Worm (Caenorhabditis elegans): Measurements from ENCODE around the gene gex-2.

Gene gex-2

ce11 chrIV:560314-560713, 12.3 kb upstream of the gex-2 start:
- TF ChIP-seq unc-120 (tag; optimal IDR thresholded peaks at IDR 0.05; ENCODE audit: poor library complexity, severe bottlenecking) (no peak), ces-1 (GFP tag; optimal IDR thresholded peaks at IDR 0.05) (peak; percentile 13), nhr-2 (tag; optimal IDR thresholded peaks at IDR 0.05) (peak; percentile 66), sem-2 (GFP tag; optimal IDR thresholded peaks at IDR 0.05) (no peak)

- TF ChIP-seq drap-1 (GFP tag; optimal IDR thresholded peaks at IDR 0.05): no peak
- peak; percentile 91 for TF ChIP-seq zip-8 (tag; optimal IDR thresholded peaks at IDR 0.05)
- no peak for TF ChIP-seq mab-5 (tag; optimal IDR thresholded peaks at IDR 0.05)
- peak; percentile 7 for TF ChIP-seq ceh-83 (GFP tag; optimal IDR thresholded peaks at IDR 0.05)
- TF ChIP-seq mls-2 (tag; optimal IDR thresholded peaks at IDR 0.05): no peak
- no peak for TF ChIP-seq mep-1 (tag; optimal IDR thresholded peaks at IDR 0.05)
- TF ChIP-seq unc-62 (GFP tag; optimal IDR thresholded peaks at IDR 0.05): no peak
- no peak for TF ChIP-seq lin-13 (tag; optimal IDR thresholded peaks at IDR 0.05)
Observed at ce11 chrIV:560780-561179, 11.8 kb upstream of the gex-2 start.

- peak; percentile 97 for TF ChIP-seq ces-1 (GFP tag; optimal IDR thresholded peaks at IDR 0.05)
- no peak for TF ChIP-seq unc-120 (tag; optimal IDR thresholded peaks at IDR 0.05; ENCODE audit: poor library complexity, severe bottlenecking)
- TF ChIP-seq snpc-4 (tag; optimal IDR thresholded peaks at IDR 0.05): no peak
Observed at ce11 chrIV:563417-563816, 9.2 kb upstream of the gex-2 start.

ce11 chrIV:564000-564399, 8.6 kb upstream of the gex-2 start:
- TF ChIP-seq ham-2 (GFP tag; optimal IDR thresholded peaks at IDR 0.05) (no peak), lin-13 (tag; optimal IDR thresholded peaks at IDR 0.05) (no peak), hlh-1 (tag; optimal IDR thresholded peaks at IDR 0.05) (no peak), nhr-2 (tag; optimal IDR thresholded peaks at IDR 0.05) (no peak), ceh-83 (GFP tag; optimal IDR thresholded peaks at IDR 0.05) (no peak), M03D4.4 (tag; optimal IDR thresholded peaks at IDR 0.05) (no peak), elt-3 (tag; optimal IDR thresholded peaks at IDR 0.05) (no peak), zip-8 (tag; optimal IDR thresholded peaks at IDR 0.05) (no peak), bed-3 (GFP tag; optimal IDR thresholded peaks at IDR 0.05) (no peak), lsy-2 (tag; optimal IDR thresholded peaks at IDR 0.05) (no peak), snpc-4 (tag; optimal IDR thresholded peaks at IDR 0.05) (no peak), mls-2 (tag; optimal IDR thresholded peaks at IDR 0.05) (no peak), unc-62 (GFP tag; optimal IDR thresholded peaks at IDR 0.05) (no peak), tbx-8 (GFP tag; optimal IDR thresholded peaks at IDR 0.05) (no peak), unc-39 (tag; optimal IDR thresholded peaks at IDR 0.05) (no peak), nhr-28 (tag; optimal IDR thresholded peaks at IDR 0.05) (no peak), nhr-12 (tag; optimal IDR thresholded peaks at IDR 0.05) (no peak), unc-120 (tag; optimal IDR thresholded peaks at IDR 0.05; ENCODE audit: poor library complexity, severe bottlenecking) (no peak), flh-1 (GFP tag; optimal IDR thresholded peaks at IDR 0.05) (no peak)

ce11 chrIV:570799-571300, 1.7 kb upstream of the gex-2 start, which contains the start of gene F56A11.5:
TSS of gene F56A11.5 (minus strand) at chrIV:570849.
- no peak for TF ChIP-seq lsy-2 (tag; optimal IDR thresholded peaks at IDR 0.05)
- TF ChIP-seq unc-39 (tag; optimal IDR thresholded peaks at IDR 0.05): no peak
- no peak for TF ChIP-seq mls-2 (tag; optimal IDR thresholded peaks at IDR 0.05)
- no peak for TF ChIP-seq unc-120 (tag; optimal IDR thresholded peaks at IDR 0.05; ENCODE audit: poor library complexity, severe bottlenecking)
- no peak for TF ChIP-seq ham-2 (GFP tag; optimal IDR thresholded peaks at IDR 0.05)
- no peak for TF ChIP-seq zip-8 (tag; optimal IDR thresholded peaks at IDR 0.05)
- TF ChIP-seq flh-1 (GFP tag; optimal IDR thresholded peaks at IDR 0.05): no peak
- no peak for TF ChIP-seq nhr-12 (tag; optimal IDR thresholded peaks at IDR 0.05)
- no peak for TF ChIP-seq ztf-11 (tag; optimal IDR thresholded peaks at IDR 0.05)
- no peak for TF ChIP-seq blmp-1 (tag; optimal IDR thresholded peaks at IDR 0.05)

ce11 chrIV:580512-580911, 7.9 kb downstream of the gex-2 start:
- TF ChIP-seq unc-120 (tag; optimal IDR thresholded peaks at IDR 0.05; ENCODE audit: poor library complexity, severe bottlenecking) (no peak), pha-4 (tag; optimal IDR thresholded peaks at IDR 0.05) (no peak), nhr-28 (tag; optimal IDR thresholded peaks at IDR 0.05) (no peak), cnd-1 (tag; optimal IDR thresholded peaks at IDR 0.05) (no peak), drap-1 (GFP tag; optimal IDR thresholded peaks at IDR 0.05) (no peak)

- no peak for TF ChIP-seq lin-13 (tag; optimal IDR thresholded peaks at IDR 0.05)
- TF ChIP-seq nhr-237 (tag; optimal IDR thresholded peaks at IDR 0.05): no peak
- TF ChIP-seq tbx-8 (GFP tag; optimal IDR thresholded peaks at IDR 0.05): no peak
- no peak for TF ChIP-seq zip-8 (tag; optimal IDR thresholded peaks at IDR 0.05)
- TF ChIP-seq mab-5 (tag; optimal IDR thresholded peaks at IDR 0.05): no peak
- TF ChIP-seq nhr-2 (tag; optimal IDR thresholded peaks at IDR 0.05): no peak
- no peak for TF ChIP-seq unc-39 (tag; optimal IDR thresholded peaks at IDR 0.05)
- TF ChIP-seq mep-1 (tag; optimal IDR thresholded peaks at IDR 0.05): no peak
- no peak for TF ChIP-seq ztf-11 (tag; optimal IDR thresholded peaks at IDR 0.05)
- TF ChIP-seq M03D4.4 (tag; optimal IDR thresholded peaks at IDR 0.05): no peak
- TF ChIP-seq ceh-39 (tag; optimal IDR thresholded peaks at IDR 0.05): no peak
- TF ChIP-seq elt-1 (tag; optimal IDR thresholded peaks at IDR 0.05; ENCODE audit: borderline replicate concordance, insufficient read depth): no peak
Observed at ce11 chrIV:582130-582529, 9.6 kb downstream of the gex-2 start, which contains the start of gene F56A11.6. TSS of gene F56A11.6 (minus strand) at chrIV:582230.

Data from whole organism, mixed stage, embryonic.